Fruit fly (Drosophila melanogaster) whole organism, wandering third instar larva: Measurements from ENCODE around the gene Atg2.
A peak's percentile ranks its signal among the peaks of the same experiment; 100 is the strongest.

Source experiments
- Abd-B ChIP-seq: fragments of >200 bp; optimal IDR thresholded peaks from 2 replicates; lab custom pipeline; 2017; ENCODE audit warnings: missing biosample characterization, missing genetic modification characterization
- CG32264 ChIP-seq: fragments of 200-800 bp; sonication (Bioruptor generic); optimal IDR thresholded peaks from 2 replicates; lab custom pipeline; 2016; ENCODE audit warnings: missing biosample characterization, missing genetic modification characterization
- CG9705 ChIP-seq: fragments of 200-800 bp; sonication (Bioruptor generic); optimal IDR thresholded peaks from 2 replicates; lab custom pipeline; 2018; ENCODE audit warnings: missing biosample characterization, mild to moderate bottlenecking, missing genetic modification characterization
- CrebA ChIP-seq: fragments of 200-800 bp; sonication (Bioruptor generic); optimal IDR thresholded peaks from 2 replicates; lab custom pipeline; 2016; ENCODE audit warnings: missing biosample characterization, mild to moderate bottlenecking, missing genetic modification characterization, borderline replicate concordance
- Dfd ChIP-seq: fragments of >200 bp; optimal IDR thresholded peaks from 2 replicates; lab custom pipeline; 2017; ENCODE audit warnings: missing biosample characterization, missing genetic modification characterization
- Dif ChIP-seq: fragments of 200-275, 200-300 bp; sonication (Bioruptor generic); optimal IDR thresholded peaks from 2 replicates; lab custom pipeline; 2018; ENCODE audit warnings: missing biosample characterization, missing genetic modification characterization; ENCODE audit not compliant: partially characterized antibody
- GATAd ChIP-seq: sonication (Bioruptor generic); optimal IDR thresholded peaks from 2 replicates; lab custom pipeline; 2016; ENCODE audit warnings: missing biosample characterization, missing genetic modification characterization
- HLH106 ChIP-seq: fragments of 200-800 bp; optimal IDR thresholded peaks from 3 replicates; lab custom pipeline; 2019; ENCODE audit warnings: missing biosample characterization, mild to moderate bottlenecking, missing genetic modification characterization, moderate library complexity
- Hnf4 ChIP-seq: fragments of 200-800 bp; sonication (Bioruptor generic); optimal IDR thresholded peaks from 2 replicates; lab custom pipeline; 2016; ENCODE audit warnings: missing biosample characterization, mild to moderate bottlenecking, missing genetic modification characterization
- Hr78 ChIP-seq: fragments of >200 bp; optimal IDR thresholded peaks from 2 replicates; lab custom pipeline; 2017; ENCODE audit warnings: missing biosample characterization, missing genetic modification characterization
- Hr83 ChIP-seq: fragments of 200-300 bp; sonication (Bioruptor generic); optimal IDR thresholded peaks from 2 replicates; lab custom pipeline; 2016; ENCODE audit warnings: missing biosample characterization, mild to moderate bottlenecking, missing genetic modification characterization, moderate library complexity; ENCODE audit not compliant: poor library complexity, severe bottlenecking
- Jra ChIP-seq: sonication (Bioruptor generic); optimal IDR thresholded peaks from 2 replicates; lab custom pipeline; 2016; ENCODE audit warnings: missing biosample characterization, missing genetic modification characterization
- Mio ChIP-seq: sonication (Bioruptor generic); optimal IDR thresholded peaks from 2 replicates; lab custom pipeline; 2016; ENCODE audit warnings: missing biosample characterization, missing genetic modification characterization
- Myc ChIP-seq: fragments of >200 bp; optimal IDR thresholded peaks from 2 replicates; lab custom pipeline; 2017
- N ChIP-seq: fragments of >200 bp; optimal IDR thresholded peaks from 2 replicates; lab custom pipeline; 2018; ENCODE audit warnings: missing biosample characterization, missing external identifiers, missing genetic modification characterization
- OdsH ChIP-seq: fragments of 200-800 bp; sonication (Bioruptor generic); optimal IDR thresholded peaks from 2 replicates; lab custom pipeline; 2016; ENCODE audit warnings: missing biosample characterization, mild to moderate bottlenecking, missing genetic modification characterization
- Rel ChIP-seq, 2 experiments: fragments of 200-800 bp; sonication (Bioruptor generic) in 1 of 2; optimal IDR thresholded peaks; 2 replicates in 1 of 2; 3 replicates in 1 of 2; lab custom pipeline; 2016 to 2019; ENCODE audit warnings: mild to moderate bottlenecking in 2 of 2, missing biosample characterization in 2 of 2, missing genetic modification characterization in 2 of 2, moderate library complexity in 1 of 2
- Sp1 ChIP-seq: fragments of 200-800 bp; sonication (Bioruptor generic); optimal IDR thresholded peaks from 3 replicates; lab custom pipeline; 2019; ENCODE audit warnings: missing biosample characterization, mild to moderate bottlenecking, missing genetic modification characterization, moderate library complexity
- Vsx2 ChIP-seq: fragments of 200-300, 225-300 bp; sonication (Bioruptor generic); optimal IDR thresholded peaks from 2 replicates; lab custom pipeline; 2018; ENCODE audit warnings: missing biosample characterization, missing genetic modification characterization; ENCODE audit not compliant: partially characterized antibody
- br ChIP-seq: fragments of 200-800 bp; sonication (Bioruptor generic); optimal IDR thresholded peaks from 2 replicates; lab custom pipeline; 2016; ENCODE audit warnings: missing biosample characterization, missing genetic modification characterization
- brk ChIP-seq: fragments of 200-800 bp; sonication (Bioruptor generic); optimal IDR thresholded peaks from 2 replicates; lab custom pipeline; 2016; ENCODE audit warnings: missing biosample characterization, mild to moderate bottlenecking, missing genetic modification characterization
- dl ChIP-seq, 2 experiments: fragments of 175-275, 200-275 bp in 1 of 2; fragments of 200-275 bp in 1 of 2; sonication (Bioruptor generic); optimal IDR thresholded peaks; lab custom pipeline; 2018; ENCODE audit warnings: mild to moderate bottlenecking in 2 of 2, missing biosample characterization in 2 of 2, missing genetic modification characterization in 2 of 2, moderate library complexity in 2 of 2; ENCODE audit not compliant: partially characterized antibody in 2 of 2, insufficient read depth in 1 of 2
- dmrt93B ChIP-seq: fragments of 200-800 bp; sonication (Bioruptor generic); optimal IDR thresholded peaks from 2 replicates; lab custom pipeline; 2018; ENCODE audit warnings: missing biosample characterization, mild to moderate bottlenecking, missing genetic modification characterization
- dsf ChIP-seq: sonication (Bioruptor generic); optimal IDR thresholded peaks from 2 replicates; lab custom pipeline; 2016; ENCODE audit warnings: missing biosample characterization, missing genetic modification characterization, borderline replicate concordance
- ey ChIP-seq: fragments of 200-800 bp; sonication (Bioruptor generic); optimal IDR thresholded peaks from 2 replicates; lab custom pipeline; 2016; ENCODE audit warnings: missing biosample characterization, missing genetic modification characterization
- foxo ChIP-seq, 2 experiments: fragments of 200-800 bp; sonication (Bioruptor generic); optimal IDR thresholded peaks; 2 replicates in 1 of 2; 3 replicates in 1 of 2; lab custom pipeline; 2016 to 2017; ENCODE audit warnings: missing biosample characterization in 2 of 2, missing genetic modification characterization in 2 of 2
- fru ChIP-seq: fragments of 200-800 bp; sonication (Bioruptor generic); optimal IDR thresholded peaks from 3 replicates; lab custom pipeline; 2016; ENCODE audit warnings: missing biosample characterization, mild to moderate bottlenecking, missing genetic modification characterization
- h ChIP-seq: fragments of 200-800 bp; sonication (Bioruptor generic); optimal IDR thresholded peaks from 3 replicates; lab custom pipeline; 2016; ENCODE audit warnings: missing biosample characterization, mild to moderate bottlenecking, missing genetic modification characterization
- jim ChIP-seq: fragments of 175-275, 200-325 bp; sonication (Bioruptor generic); optimal IDR thresholded peaks from 2 replicates; lab custom pipeline; 2016; ENCODE audit warnings: missing biosample characterization, mild to moderate bottlenecking, missing genetic modification characterization
- lola ChIP-seq: fragments of >200 bp; optimal IDR thresholded peaks from 2 replicates; lab custom pipeline; 2017; ENCODE audit warnings: missing biosample characterization, missing genetic modification characterization
- pan ChIP-seq: fragments of >200 bp; optimal IDR thresholded peaks from 2 replicates; lab custom pipeline; 2017
- psq ChIP-seq: fragments of 200-800 bp; sonication (Bioruptor generic); optimal IDR thresholded peaks from 3 replicates; lab custom pipeline; 2017; ENCODE audit warnings: missing biosample characterization, mild to moderate bottlenecking, missing genetic modification characterization, moderate library complexity
- rgr ChIP-seq: fragments of 200-800 bp; sonication (Bioruptor generic); optimal IDR thresholded peaks from 3 replicates; lab custom pipeline; 2016; ENCODE audit warnings: missing biosample characterization, mild to moderate bottlenecking, missing genetic modification characterization
- sage ChIP-seq: fragments of 200-800 bp; sonication (Bioruptor generic); optimal IDR thresholded peaks from 2 replicates; lab custom pipeline; 2016; ENCODE audit warnings: missing biosample characterization, mild to moderate bottlenecking, missing genetic modification characterization
- sv ChIP-seq: fragments of 200-800 bp; sonication (Bioruptor generic); optimal IDR thresholded peaks from 3 replicates; lab custom pipeline; 2016; ENCODE audit warnings: missing biosample characterization, missing genetic modification characterization
- tai ChIP-seq: sonication (Bioruptor generic); optimal IDR thresholded peaks from 2 replicates; lab custom pipeline; 2016; ENCODE audit warnings: missing biosample characterization, missing genetic modification characterization
- usp ChIP-seq: fragments of >200 bp; optimal IDR thresholded peaks from 2 replicates; lab custom pipeline; 2017; ENCODE audit warnings: missing biosample characterization, missing genetic modification characterization
- woc ChIP-seq: sonication (Bioruptor generic); optimal IDR thresholded peaks from 2 replicates; lab custom pipeline; 2016; ENCODE audit warnings: missing biosample characterization, mild to moderate bottlenecking, missing genetic modification characterization

The Atg2 gene

dm6 chr3L:2733208-2733607 is 40.9 kb upstream of the Atg2 start:
- TF ChIP-seq N (GFP tag; lab: Kevin White, UChicago) (no peak), GATAd (GFP tag; lab: Kevin White, UChicago) (no peak), dl (GFP tag; optimal IDR thresholded peaks at IDR 0.05; lab: Kevin White, UChicago; ENCODE audit: insufficient read depth in 1 of 2, partially characterized antibody in 2 of 2) (no peak), Abd-B (GFP tag; lab: Kevin White, UChicago) (no peak), Vsx2 (GFP tag; lab: Kevin White, UChicago) (no peak), sage (GFP tag; lab: Kevin White, UChicago) (no peak), foxo (GFP tag; optimal IDR thresholded peaks at IDR 0.05; lab: Kevin White, UChicago) (peak in 1 of 2 experiments; percentile 48), tai (GFP tag; lab: Kevin White, UChicago) (no peak), Rel (GFP tag; optimal IDR thresholded peaks at IDR 0.05; lab: Kevin White, UChicago) (no peak), Rel (tag; optimal IDR thresholded peaks at IDR 0.05; lab: Kevin White, UChicago) (no peak), jim (GFP tag; lab: Kevin White, UChicago) (no peak), HLH106 (no peak), fru (GFP tag; lab: Kevin White, UChicago) (peak; percentile 28), Mio (GFP tag; lab: Kevin White, UChicago) (no peak), OdsH (GFP tag; lab: Kevin White, UChicago) (peak; percentile 16), Dfd (GFP tag; lab: Kevin White, UChicago) (no peak), Myc (lab: Kevin White, UChicago) (no peak), h (GFP tag; lab: Kevin White, UChicago) (peak; percentile 45), Hnf4 (GFP tag; lab: Kevin White, UChicago) (no peak), Jra (no peak), Sp1 (GFP tag; lab: Kevin White, UChicago) (no peak), dsf (GFP tag; lab: Kevin White, UChicago) (no peak), woc (no peak), br (GFP tag; lab: Kevin White, UChicago) (peak; percentile 29), dmrt93B (GFP tag; lab: Kevin White, UChicago) (no peak), CG9705 (GFP tag; lab: Kevin White, UChicago) (no peak), CrebA (GFP tag; lab: Kevin White, UChicago) (no peak), brk (no peak), Hr83 (GFP tag; lab: Kevin White, UChicago) (no peak), Dif (GFP tag; lab: Kevin White, UChicago) (no peak), ey (GFP tag; lab: Kevin White, UChicago) (peak; percentile 44), pan (lab: Kevin White, UChicago) (no peak), lola (GFP tag; lab: Kevin White, UChicago) (no peak), CG32264 (GFP tag; lab: Kevin White, UChicago) (no peak), Hr78 (GFP tag; lab: Kevin White, UChicago) (no peak), usp (no peak), rgr (peak; percentile 28), psq (GFP tag; lab: Kevin White, UChicago) (no peak), sv (GFP tag; lab: Kevin White, UChicago) (peak; percentile 44)

- TF ChIP-seq ey (GFP tag; lab: Kevin White, UChicago) (peak; percentile 1), Mio (GFP tag; lab: Kevin White, UChicago) (no peak), fru (GFP tag; lab: Kevin White, UChicago) (no peak), Dif (GFP tag; lab: Kevin White, UChicago) (no peak), dl (GFP tag; optimal IDR thresholded peaks at IDR 0.05; lab: Kevin White, UChicago; ENCODE audit: insufficient read depth in 1 of 2, partially characterized antibody in 2 of 2) (no peak), psq (GFP tag; lab: Kevin White, UChicago) (no peak), rgr (no peak), sage (GFP tag; lab: Kevin White, UChicago) (no peak), CG9705 (GFP tag; lab: Kevin White, UChicago) (no peak), sv (GFP tag; lab: Kevin White, UChicago) (no peak), OdsH (GFP tag; lab: Kevin White, UChicago) (no peak), h (GFP tag; lab: Kevin White, UChicago) (peak; percentile 15), Hr83 (GFP tag; lab: Kevin White, UChicago) (no peak), Sp1 (GFP tag; lab: Kevin White, UChicago) (no peak), Hnf4 (GFP tag; lab: Kevin White, UChicago) (no peak), jim (GFP tag; lab: Kevin White, UChicago) (no peak)
- TF ChIP-seq, all 38 proteins: peak for 2
Observed at dm6 chr3L:2734363-2735160, 39.6 kb upstream of the Atg2 start.
